Fruit fly (Drosophila melanogaster) whole organism, embryonic: ENCODE data around the gene be.
A peak's percentile ranks its signal among the peaks of the same experiment; 100 is the strongest.

Source experiments
- CG10147 ChIP-seq: fragments of 200-800 bp; sonication (Bioruptor generic); optimal IDR thresholded peaks from 2 replicates; lab custom pipeline; 2019; ENCODE audit warnings: missing biosample characterization, mild to moderate bottlenecking, missing genetic modification characterization, moderate library complexity
- CG10543 ChIP-seq: fragments of 200-800 bp; sonication (Bioruptor generic); optimal IDR thresholded peaks from 3 replicates; lab custom pipeline; 2017; ENCODE audit warnings: missing biosample characterization, mild to moderate bottlenecking, missing genetic modification characterization, moderate library complexity
- CG10979 ChIP-seq: fragments of 200-800 bp; sonication (Bioruptor generic); optimal IDR thresholded peaks from 2 replicates; lab custom pipeline; 2018; ENCODE audit warnings: missing biosample characterization, mild to moderate bottlenecking, missing genetic modification characterization, moderate library complexity
- CG11695 ChIP-seq: fragments of 200-800 bp; sonication (Bioruptor generic); IDR thresholded peaks from 3 replicates; pipeline ENCODE4 v1.3.6; 2022; ENCODE audit warnings: missing biosample characterization, missing genetic modification characterization
- CG12391 ChIP-seq: fragments of 200-800 bp; sonication (Bioruptor generic); optimal IDR thresholded peaks from 3 replicates; lab custom pipeline; 2018; ENCODE audit warnings: missing biosample characterization, mild to moderate bottlenecking, missing genetic modification characterization, moderate library complexity
- CG12744 ChIP-seq: fragments of 200-800 bp; sonication (Bioruptor generic); optimal IDR thresholded peaks from 2 replicates; lab custom pipeline; 2016; ENCODE audit warnings: missing biosample characterization, missing genetic modification characterization
- CG12769 ChIP-seq: fragments of 200-800 bp; sonication (Bioruptor generic); optimal IDR thresholded peaks from 2 replicates; lab custom pipeline; 2019; ENCODE audit warnings: missing biosample characterization, mild to moderate bottlenecking, missing genetic modification characterization, moderate library complexity
- CG13424 ChIP-seq: fragments of 200-800 bp; sonication (Bioruptor generic); optimal IDR thresholded peaks from 2 replicates; lab custom pipeline; 2019; ENCODE audit warnings: missing biosample characterization, mild to moderate bottlenecking, missing genetic modification characterization, moderate library complexity
- CG15696 ChIP-seq: fragments of 200-800 bp; sonication (Bioruptor generic); optimal IDR thresholded peaks from 2 replicates; lab custom pipeline; 2019; ENCODE audit warnings: missing biosample characterization, mild to moderate bottlenecking, missing genetic modification characterization, moderate library complexity
- CG2199 ChIP-seq: fragments of 200-800 bp; sonication (Bioruptor generic); IDR thresholded peaks from 3 replicates; pipeline ENCODE4 v1.3.6; 2022; ENCODE audit warnings: missing biosample characterization, missing genetic modification characterization
- CG2678 ChIP-seq: fragments of 200-800 bp; sonication (Bioruptor generic); optimal IDR thresholded peaks from 3 replicates; lab custom pipeline; 2019; ENCODE audit warnings: missing biosample characterization, mild to moderate bottlenecking, missing genetic modification characterization, moderate library complexity
- CG30403 ChIP-seq: fragments of 200-800 bp; sonication (Bioruptor generic); optimal IDR thresholded peaks from 3 replicates; lab custom pipeline; 2016; ENCODE audit warnings: missing biosample characterization, missing genetic modification characterization
- CG3163 ChIP-seq: fragments of 200-800 bp; sonication (Bioruptor generic); optimal IDR thresholded peaks from 3 replicates; lab custom pipeline; 2016; ENCODE audit warnings: missing biosample characterization, missing genetic modification characterization
- CG43689 ChIP-seq: fragments of 200-800 bp; sonication (Bioruptor generic); IDR thresholded peaks from 2 replicates; pipeline ENCODE4 v1.3.6; 2022; ENCODE audit warnings: missing biosample characterization, missing genetic modification characterization
- CG6654 ChIP-seq: fragments of 200-800 bp; sonication (Bioruptor generic); optimal IDR thresholded peaks from 2 replicates; lab custom pipeline; 2017; ENCODE audit warnings: missing biosample characterization, mild to moderate bottlenecking, missing genetic modification characterization
- CG7271 ChIP-seq: fragments of 200-800 bp; sonication (Bioruptor generic); optimal IDR thresholded peaks from 2 replicates; lab custom pipeline; 2018; ENCODE audit warnings: missing biosample characterization, mild to moderate bottlenecking, missing genetic modification characterization, moderate library complexity
- CG7372 ChIP-seq: fragments of 200-800 bp; sonication (Bioruptor generic); IDR thresholded peaks from 2 replicates; pipeline ENCODE4 v1.3.6; 2022; ENCODE audit warnings: missing biosample characterization, missing genetic modification characterization
- CG9727 ChIP-seq: fragments of 200-800 bp; sonication (Bioruptor generic); optimal IDR thresholded peaks from 3 replicates; lab custom pipeline; 2017; ENCODE audit warnings: missing biosample characterization, mild to moderate bottlenecking, missing genetic modification characterization
- Drgx ChIP-seq: fragments of 200-800 bp; sonication (Bioruptor generic); IDR thresholded peaks from 2 replicates; pipeline ENCODE4 v1.3.6; 2022; ENCODE audit warnings: missing biosample characterization, missing genetic modification characterization
- Fer1 ChIP-seq: fragments of 200-800 bp; sonication (Bioruptor generic); optimal IDR thresholded peaks from 2 replicates; lab custom pipeline; 2017; ENCODE audit warnings: missing biosample characterization, mild to moderate bottlenecking, missing genetic modification characterization
- Fer3 ChIP-seq: fragments of 200-800 bp; sonication (Bioruptor generic); optimal IDR thresholded peaks from 2 replicates; lab custom pipeline; 2018; ENCODE audit warnings: missing biosample characterization, mild to moderate bottlenecking, missing genetic modification characterization, moderate library complexity
- GATAe ChIP-seq: fragments of 200-800 bp; sonication (Bioruptor generic); conservative IDR thresholded peaks from 2 replicates; pipeline ENCODE4 v1.3.6; 2022; ENCODE audit warnings: missing biosample characterization, missing genetic modification characterization
- HmgZ ChIP-seq: fragments of 200-800 bp; sonication (Bioruptor generic); optimal IDR thresholded peaks from 2 replicates; lab custom pipeline; 2018; ENCODE audit warnings: missing biosample characterization, mild to moderate bottlenecking, missing genetic modification characterization
- Mad ChIP-seq: fragments of 200-800 bp; sonication (Bioruptor generic); optimal IDR thresholded peaks from 2 replicates; lab custom pipeline; 2016; ENCODE audit warnings: missing biosample characterization, missing genetic modification characterization
- Med ChIP-seq: fragments of 200-800 bp; sonication (Bioruptor generic); peaks from one replicate; lab custom pipeline; 2016; ENCODE audit warnings: missing biosample characterization, missing genetic modification characterization, mild to moderate bottlenecking, inconsistent platforms, moderate library complexity
- Opbp ChIP-seq: fragments of 200-800 bp; sonication (Bioruptor generic); IDR thresholded peaks from 3 replicates; pipeline ENCODE4 v1.3.6; 2022; ENCODE audit warnings: missing biosample characterization, missing genetic modification characterization; ENCODE audit not compliant: partially characterized antibody
- Rfx ChIP-seq: fragments of 200-800 bp; sonication (Bioruptor generic); IDR thresholded peaks from 2 replicates; pipeline ENCODE4 v1.3.6; 2022; ENCODE audit warnings: missing biosample characterization, missing genetic modification characterization
- Xrp1 ChIP-seq: fragments of 200-800 bp; sonication (Bioruptor generic); IDR thresholded peaks from 2 replicates; pipeline ENCODE4 v1.3.6; 2022; ENCODE audit warnings: missing biosample characterization, missing genetic modification characterization
- chm ChIP-seq: fragments of 200-800 bp; sonication (Bioruptor generic); IDR thresholded peaks from 2 replicates; pipeline ENCODE4 v1.3.6; 2022; ENCODE audit warnings: missing biosample characterization, missing genetic modification characterization
- grau ChIP-seq: fragments of 200-800 bp; optimal IDR thresholded peaks from 3 replicates; lab custom pipeline; 2019; ENCODE audit warnings: missing biosample characterization, mild to moderate bottlenecking, missing genetic modification characterization, moderate library complexity
- grn ChIP-seq: fragments of 200-800 bp; sonication (Bioruptor generic); optimal IDR thresholded peaks from 3 replicates; lab custom pipeline; 2017; ENCODE audit warnings: missing biosample characterization, missing genetic modification characterization
- gro ChIP-seq: fragments of 200-800 bp; sonication (Bioruptor generic); optimal IDR thresholded peaks from 2 replicates; lab custom pipeline; 2016; ENCODE audit warnings: missing biosample characterization, missing genetic modification characterization
- lilli ChIP-seq: fragments of 200-800 bp; sonication (Bioruptor generic); optimal IDR thresholded peaks from 3 replicates; lab custom pipeline; 2016; ENCODE audit warnings: missing biosample characterization, missing genetic modification characterization
- mam ChIP-seq: fragments of 200-800 bp; sonication (Bioruptor generic); optimal IDR thresholded peaks from 3 replicates; lab custom pipeline; 2016; ENCODE audit warnings: missing biosample characterization, missing genetic modification characterization
- nom ChIP-seq: fragments of 200-800 bp; sonication (Bioruptor generic); optimal IDR thresholded peaks from 2 replicates; lab custom pipeline; 2017; ENCODE audit warnings: missing biosample characterization, missing genetic modification characterization, mild to moderate bottlenecking, moderate library complexity, missing genetic modification reagents
- pb ChIP-seq: fragments of 200-800 bp; sonication (Bioruptor generic); optimal IDR thresholded peaks from 3 replicates; lab custom pipeline; 2016; ENCODE audit warnings: missing biosample characterization, missing genetic modification characterization
- prd ChIP-seq, 3 experiments: fragments of >200 bp in 2 of 3; fragments of 200-800 bp in 1 of 3; sonication (Bioruptor generic) in 1 of 3; optimal IDR thresholded peaks in 2 of 3; IDR thresholded peaks in 1 of 3; 2 replicates in 2 of 3; 3 replicates in 1 of 3; pipeline versions ENCODE4 v1.3.6 to Lab custom; 2017 to 2022; ENCODE audit warnings: missing biosample characterization in 1 of 3, missing genetic modification characterization in 1 of 3
- trem ChIP-seq: fragments of 200-800 bp; optimal IDR thresholded peaks from 3 replicates; lab custom pipeline; 2019; ENCODE audit warnings: missing biosample characterization, mild to moderate bottlenecking, missing genetic modification characterization, moderate library complexity
- z ChIP-seq: fragments of 200-800 bp; sonication (Bioruptor generic); IDR thresholded peaks from 3 replicates; pipeline ENCODE4 v1.3.6; 2022; ENCODE audit warnings: missing biosample characterization, missing genetic modification characterization

Gene be

DNA sequence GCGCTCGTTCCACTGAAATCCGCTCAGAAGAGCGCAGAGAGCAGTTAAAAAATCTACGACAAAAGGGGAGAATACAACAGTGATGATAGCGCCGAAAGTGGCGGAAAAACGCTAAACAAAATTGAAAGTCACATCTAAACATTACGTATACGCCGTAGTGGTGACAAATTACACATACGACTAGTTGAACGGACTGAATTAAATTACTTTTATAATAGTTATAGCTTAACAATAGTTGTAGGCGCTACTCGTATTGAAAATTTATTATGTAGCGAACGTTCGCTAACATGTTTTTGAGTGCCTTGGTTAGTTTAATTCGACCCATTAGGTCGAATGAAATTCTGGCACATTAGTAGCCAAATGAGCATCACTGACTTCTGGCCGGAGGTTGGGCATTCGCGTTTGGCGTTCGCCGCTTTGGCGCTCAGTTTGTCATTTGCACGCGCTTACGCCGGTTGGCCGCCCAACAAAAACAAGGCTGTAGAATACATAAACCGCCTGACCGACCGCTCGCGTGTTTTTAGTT lies 19.5 kb downstream of the be start, which contains the start of gene CG5541 (continued):
- TF ChIP-seq CG10543 (GFP tag; lab: Kevin White, UChicago) (peak; percentile 82), CG9727 (GFP tag; lab: Kevin White, UChicago) (peak; percentile 7), Fer3 (peak; percentile 0), Opbp (GFP tag; lab: Robert Waterston, UW) (peak; percentile 20; the same call in 1 of the 3 replicates), Drgx (GFP tag; lab: Robert Waterston, UW) (no peak), grau (tag; lab: Kevin White, UChicago) (peak; percentile 39), CG10979 (tag; lab: Kevin White, UChicago) (peak; percentile 10), lilli (peak; percentile 42), CG10147 (GFP tag; lab: Kevin White, UChicago) (peak; percentile 44), CG3163 (no peak), CG7271 (no peak), prd (optimal IDR thresholded peaks at IDR 0.05; lab: Kevin White, UChicago) (peak in 1 of 2 experiments; percentile 36), prd (GFP tag; IDR thresholded peaks at IDR 0.05; lab: Robert Waterston, UW) (no peak), mam (GFP tag; lab: Kevin White, UChicago) (peak; percentile 17), Xrp1 (GFP tag; lab: Robert Waterston, UW) (peak; percentile 6; the same call in 1 of the 2 replicates), CG30403 (GFP tag; lab: Kevin White, UChicago) (peak; percentile 8), Fer1 (peak; percentile 56), CG11695 (GFP tag; lab: Robert Waterston, UW) (0 out of 3 replicates have a peak, but pooled peaks have one; percentile 12), Mad (GFP tag; lab: Kevin White, UChicago) (peak; percentile 16), CG12391 (tag; lab: Kevin White, UChicago) (peak; percentile 21), gro (GFP tag; lab: Kevin White, UChicago) (peak; percentile 30), Rfx (GFP tag; lab: Robert Waterston, UW) (peak; percentile 35; the same call in 1 of the 2 replicates), CG12769 (tag; lab: Kevin White, UChicago) (peak; percentile 1), CG15696 (tag; lab: Kevin White, UChicago) (no peak), CG7372 (GFP tag; lab: Robert Waterston, UW) (peak; percentile 74), chm (GFP tag; lab: Robert Waterston, UW) (0 out of 2 replicates have a peak, but pooled peaks have one; percentile 10), CG12744 (GFP tag; lab: Kevin White, UChicago) (no peak), HmgZ (tag; lab: Kevin White, UChicago) (peak; percentile 21), trem (tag; lab: Kevin White, UChicago) (no peak), CG2678 (tag; lab: Kevin White, UChicago) (peak; percentile 32), CG13424 (tag; lab: Kevin White, UChicago) (peak; percentile 37)

DNA sequence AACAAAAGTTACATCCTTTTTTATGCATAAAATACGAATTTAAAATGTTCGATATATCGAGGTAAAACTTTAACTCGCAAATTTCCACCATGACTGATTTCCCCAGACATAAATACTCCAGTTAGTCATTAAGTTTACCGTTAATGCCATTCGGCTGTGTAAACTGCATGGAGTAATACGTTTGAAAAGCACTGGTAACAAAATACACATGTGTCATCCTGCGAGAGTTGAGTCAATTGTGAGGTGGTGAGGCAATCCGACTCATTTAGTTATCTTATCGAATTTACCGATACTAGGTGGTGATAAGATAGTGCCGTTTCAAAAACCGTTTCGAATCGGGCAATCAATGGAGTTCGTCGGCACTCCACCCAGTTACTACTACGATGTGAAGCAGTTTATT lies 21.4 kb downstream of the be start:
- peak; percentile 69; the same call in 1 of the 3 replicates for TF ChIP-seq z
- no peak for TF ChIP-seq CG3163
- no peak for TF ChIP-seq CG2199 (GFP tag; lab: Robert Waterston, UW)
- TF ChIP-seq nom (GFP tag; lab: Kevin White, UChicago): peak; percentile 19
- TF ChIP-seq Med (GFP tag; lab: Kevin White, UChicago): peak; percentile 16
- peak; percentile 28; the same call in 1 of the 2 replicates for TF ChIP-seq GATAe (GFP tag; lab: Robert Waterston, UW)
- peak; percentile 42 for TF ChIP-seq grn (GFP tag; lab: Kevin White, UChicago)
- TF ChIP-seq pb: no peak
- TF ChIP-seq CG43689 (GFP tag; lab: Robert Waterston, UW): no peak
- peak; percentile 50 for TF ChIP-seq CG6654
- TF ChIP-seq, all 482 proteins: peak for 6
